Worm (Caenorhabditis elegans) whole organism, L2 larva: Measurements from ENCODE around the gene Y49F6C.2.

Experiments
- C34F6.9 ChIP-seq: fragments of 150-350 bp; optimal IDR thresholded peaks from 2 replicates; lab custom pipeline; 2014; ENCODE audit warnings: missing biosample characterization, missing genetic modification characterization
- R02D3.7 ChIP-seq: fragments of 150-350 bp; optimal IDR thresholded peaks from 2 replicates; lab custom pipeline; 2014; ENCODE audit warnings: missing biosample characterization, missing genetic modification characterization
- Y55F3AM.14 ChIP-seq: fragments of 200-800 bp; sonication (Bioruptor generic); optimal IDR thresholded peaks from 2 replicates; lab custom pipeline; 2018; ENCODE audit warnings: mild to moderate bottlenecking, missing genetic modification characterization, missing compliant biosample characterization
- ZK546.5 ChIP-seq: sonication (generic microtip); optimal IDR thresholded peaks from 2 replicates; lab custom pipeline; 2017; ENCODE audit warnings: missing biosample characterization, missing genetic modification characterization
- aly-2 ChIP-seq: fragments of 150-350 bp; optimal IDR thresholded peaks from 2 replicates; lab custom pipeline; 2014; ENCODE audit warnings: missing biosample characterization, missing genetic modification characterization
- ama-1 ChIP-seq: fragments of 150-350 bp; optimal IDR thresholded peaks from 2 replicates; lab custom pipeline; 2018; ENCODE audit warnings: inconsistent platforms
- blmp-1 ChIP-seq: sonication (generic microtip); optimal IDR thresholded peaks from 2 replicates; lab custom pipeline; 2017; ENCODE audit warnings: missing genetic modification characterization, mild to moderate bottlenecking, missing compliant biosample characterization, antibody characterized with exemption, moderate library complexity; ENCODE audit not compliant: insufficient read depth
- crh-2 ChIP-seq: sonication (generic microtip); optimal IDR thresholded peaks from 2 replicates; lab custom pipeline; 2017; ENCODE audit warnings: missing biosample characterization, missing genetic modification characterization
- egl-27 ChIP-seq: sonication (generic microtip); optimal IDR thresholded peaks from 3 replicates; lab custom pipeline; 2017; ENCODE audit warnings: missing biosample characterization, missing genetic modification reagents, missing genetic modification characterization
- elt-1 ChIP-seq: fragments of 150-350 bp; optimal IDR thresholded peaks from 2 replicates; lab custom pipeline; 2014; ENCODE audit warnings: missing biosample characterization, missing genetic modification characterization
- elt-3 ChIP-seq: sonication (generic microtip); optimal IDR thresholded peaks from 2 replicates; lab custom pipeline; 2017; ENCODE audit warnings: missing biosample characterization, missing genetic modification characterization
- fos-1 ChIP-seq: fragments of 150-350 bp; optimal IDR thresholded peaks from 2 replicates; lab custom pipeline; 2014; ENCODE audit warnings: missing biosample characterization, missing genetic modification characterization
- gmeb-1 ChIP-seq: fragments of 150-350 bp; optimal IDR thresholded peaks from 2 replicates; lab custom pipeline; 2014; ENCODE audit warnings: missing biosample characterization, missing genetic modification characterization
- lin-11 ChIP-seq: fragments of 150-350 bp; sonication (generic microtip); optimal IDR thresholded peaks from 2 replicates; lab custom pipeline; 2014; ENCODE audit warnings: missing biosample characterization, missing genetic modification characterization, inconsistent platforms, mixed read lengths
- lin-13 ChIP-seq: fragments of 150-350 bp; optimal IDR thresholded peaks from 2 replicates; lab custom pipeline; 2014; ENCODE audit warnings: missing biosample characterization, missing genetic modification reagents, missing genetic modification characterization
- lin-39 ChIP-seq: fragments of 150-350 bp; optimal IDR thresholded peaks from 2 replicates; lab custom pipeline; 2014; ENCODE audit warnings: missing biosample characterization, missing genetic modification reagents, missing genetic modification characterization
- lsy-2 ChIP-seq, 2 experiments: fragments of 150-350 bp in 1 of 2; sonication (generic microtip) in 1 of 2; optimal IDR thresholded peaks; 2 replicates each; lab custom pipeline; 2014 to 2017; ENCODE audit warnings: missing biosample characterization in 2 of 2, missing genetic modification characterization in 2 of 2
- mdl-1 ChIP-seq, 2 experiments: fragments of 150-350 bp in 1 of 2; sonication (generic microtip) in 1 of 2; optimal IDR thresholded peaks; 2 replicates each; lab custom pipeline; 2017; ENCODE audit warnings: missing biosample characterization in 2 of 2, missing genetic modification characterization in 2 of 2
- nhr-10 ChIP-seq: sonication (generic microtip); optimal IDR thresholded peaks from 2 replicates; lab custom pipeline; 2017; ENCODE audit warnings: missing biosample characterization, missing genetic modification characterization
- nhr-11 ChIP-seq: fragments of 150-350 bp; optimal IDR thresholded peaks from 2 replicates; lab custom pipeline; 2014; ENCODE audit warnings: missing biosample characterization, missing genetic modification characterization
- nhr-129 ChIP-seq: fragments of 150-350 bp; optimal IDR thresholded peaks from 2 replicates; lab custom pipeline; 2014; ENCODE audit warnings: missing biosample characterization, missing genetic modification characterization
- nhr-21 ChIP-seq: fragments of 150-350 bp; optimal IDR thresholded peaks from 2 replicates; lab custom pipeline; 2014; ENCODE audit warnings: missing biosample characterization, missing genetic modification characterization
- nhr-237 ChIP-seq: fragments of 150-350 bp; optimal IDR thresholded peaks from 2 replicates; lab custom pipeline; 2014; ENCODE audit warnings: missing biosample characterization, missing genetic modification characterization
- nhr-25 ChIP-seq: fragments of 150-350 bp; sonication (generic microtip); optimal IDR thresholded peaks from 3 replicates; lab custom pipeline; 2014; ENCODE audit warnings: missing biosample characterization, missing genetic modification characterization
- nhr-6 ChIP-seq: fragments of 150-350 bp; optimal IDR thresholded peaks from 2 replicates; lab custom pipeline; 2014; ENCODE audit warnings: missing biosample characterization, missing genetic modification characterization
- peb-1 ChIP-seq: fragments of 150-350 bp; optimal IDR thresholded peaks from 2 replicates; lab custom pipeline; 2014; ENCODE audit warnings: missing biosample characterization, missing genetic modification characterization
- sem-4 ChIP-seq: fragments of 150-350 bp; optimal IDR thresholded peaks from 2 replicates; lab custom pipeline; 2014; ENCODE audit warnings: missing biosample characterization, missing genetic modification reagents, missing genetic modification characterization
- skn-1 ChIP-seq: sonication (generic microtip); optimal IDR thresholded peaks from 2 replicates; lab custom pipeline; 2017; ENCODE audit warnings: missing biosample characterization, missing genetic modification characterization
- sma-3 ChIP-seq: sonication (generic microtip); optimal IDR thresholded peaks from 2 replicates; lab custom pipeline; 2016; ENCODE audit warnings: missing genetic modification reagents, missing genetic modification characterization, missing compliant biosample characterization
- sma-9 ChIP-seq, 2 experiments: fragments of 150-350 bp in 1 of 2; sonication (generic microtip) in 1 of 2; optimal IDR thresholded peaks; 2 replicates each; lab custom pipeline; 2014 to 2016; ENCODE audit warnings: missing genetic modification characterization in 2 of 2, mild to moderate bottlenecking in 1 of 2, missing biosample characterization in 1 of 2, missing compliant biosample characterization in 1 of 2, missing genetic modification reagents in 1 of 2, moderate library complexity in 1 of 2
- unc-39 ChIP-seq: fragments of 150-350 bp; optimal IDR thresholded peaks from 2 replicates; lab custom pipeline; 2014; ENCODE audit warnings: missing biosample characterization, missing genetic modification characterization
- unc-55 ChIP-seq: fragments of 150-350 bp; sonication (generic microtip); optimal IDR thresholded peaks from 3 replicates; lab custom pipeline; 2014; ENCODE audit warnings: missing biosample characterization, missing genetic modification reagents, missing genetic modification characterization
- unc-62 ChIP-seq: fragments of 150-350 bp; optimal IDR thresholded peaks from 2 replicates; lab custom pipeline; 2014; ENCODE audit warnings: missing biosample characterization, missing genetic modification reagents, missing genetic modification characterization
- zag-1 ChIP-seq: fragments of 150-350 bp; optimal IDR thresholded peaks from 2 replicates; lab custom pipeline; 2014; ENCODE audit warnings: missing biosample characterization, missing genetic modification characterization
- ztf-11 ChIP-seq: sonication (generic microtip); optimal IDR thresholded peaks from 2 replicates; lab custom pipeline; 2017; ENCODE audit warnings: missing biosample characterization, missing genetic modification characterization

Gene Y49F6C.2

DNA sequence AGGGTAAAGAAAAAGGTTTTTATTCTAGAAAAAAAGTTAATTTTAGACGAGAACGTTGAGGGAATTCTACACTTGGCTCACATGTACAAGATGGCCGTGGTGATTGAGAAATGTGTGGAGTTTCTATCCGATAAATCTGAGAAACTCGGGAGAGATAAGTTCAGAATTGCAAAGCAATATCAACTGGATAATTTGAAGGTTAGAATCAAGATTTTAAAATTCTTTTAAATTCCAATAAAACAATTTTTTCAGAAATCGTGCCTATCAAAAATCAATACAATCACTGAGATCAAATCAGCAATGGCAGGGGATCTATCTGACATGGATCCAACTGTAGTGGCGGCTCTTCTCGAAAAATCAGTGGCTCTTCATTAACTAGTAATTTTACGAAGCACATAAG, at the start of gene Y49F6C.2:
Gene Y49F6C.2 (plus strand): TSS at position 301 of the 400 bp plus-strand sequence.
- TF ChIP-seq nhr-129 (no peak), egl-27 (tag; lab: Kevin White, UChicago) (no peak), unc-62 (GFP tag; lab: Kevin White, UChicago) (no peak), unc-39 (tag; lab: Kevin White, UChicago) (no peak), sem-4 (tag; lab: Kevin White, UChicago) (no peak), ZK546.5 (no peak), Y55F3AM.14 (GFP tag; lab: Kevin White, UChicago) (no peak), blmp-1 (tag; lab: Kevin White, UChicago) (no peak), peb-1 (tag; lab: Kevin White, UChicago) (no peak), elt-1 (no peak), zag-1 (tag; lab: Kevin White, UChicago) (no peak), nhr-21 (no peak)

DNA sequence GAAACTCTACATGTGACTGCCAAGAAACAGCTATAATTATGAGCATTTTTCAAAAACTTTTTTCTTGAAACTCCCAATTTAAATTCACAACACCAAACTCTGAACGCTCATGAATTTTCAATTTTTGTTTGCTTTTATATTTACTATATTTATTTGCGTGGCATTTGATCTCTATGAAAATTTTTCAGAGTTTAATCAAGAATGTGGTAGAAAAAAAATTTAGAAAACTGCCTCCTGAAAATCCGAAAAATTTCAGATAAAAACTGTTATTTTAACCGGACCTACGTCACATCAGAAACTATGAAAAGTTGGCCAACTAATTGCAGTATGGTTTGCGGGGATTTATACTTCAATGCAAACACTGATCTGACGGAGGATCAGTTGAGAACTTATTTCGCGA, 46.3 kb upstream of the Y49F6C.2 start, which contains the start of gene irld-27:
Gene irld-27 (plus strand): TSS at position 301 of the 400 bp plus-strand sequence.
- no peak for TF ChIP-seq elt-3 (tag; lab: Kevin White, UChicago)
- no peak for TF ChIP-seq blmp-1 (tag; lab: Kevin White, UChicago)
- TF ChIP-seq lin-39, result no peak
- TF ChIP-seq crh-2, result no peak
- TF ChIP-seq skn-1 (tag; lab: Kevin White, UChicago), result no peak
- no peak for TF ChIP-seq egl-27 (tag; lab: Kevin White, UChicago)
- no peak for TF ChIP-seq Y55F3AM.14 (GFP tag; lab: Kevin White, UChicago)
- no peak for TF ChIP-seq ZK546.5
- TF ChIP-seq nhr-25 (tag; lab: Kevin White, UChicago), result no peak
- no peak for TF ChIP-seq sma-9 (GFP tag; optimal IDR thresholded peaks at IDR 0.05; lab: Kevin White, UChicago)
- no peak for TF ChIP-seq sma-9 (tag; optimal IDR thresholded peaks at IDR 0.05; lab: Kevin White, UChicago)
- TF ChIP-seq unc-62 (GFP tag; lab: Kevin White, UChicago), result no peak
- no peak for TF ChIP-seq ama-1 (lab: Kevin White, UChicago)
- TF ChIP-seq fos-1 (tag; lab: Kevin White, UChicago), result no peak
- no peak for TF ChIP-seq nhr-21
- TF ChIP-seq ztf-11, result no peak
- no peak for TF ChIP-seq R02D3.7 (tag; lab: Kevin White, UChicago)
- TF ChIP-seq, all 48 proteins: peak for 0

DNA sequence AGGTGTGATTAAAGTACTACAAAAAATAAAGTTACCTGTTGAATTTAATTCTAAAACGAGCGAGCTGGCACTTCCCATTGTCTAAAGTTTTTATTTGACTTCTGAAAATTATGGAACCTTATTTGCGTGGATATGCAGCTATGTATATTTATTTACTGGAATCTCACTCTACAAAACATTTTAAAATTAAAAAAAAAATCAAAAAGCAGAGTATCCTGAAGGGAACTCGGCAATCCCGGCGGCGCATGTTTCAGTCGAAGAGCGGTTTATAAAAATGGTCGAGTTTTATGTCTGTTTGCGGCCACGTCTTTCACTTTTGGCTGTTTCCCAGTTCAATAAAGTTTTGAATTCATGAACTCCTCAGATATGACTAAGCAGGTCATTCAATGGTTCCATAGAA, 41.3 kb upstream of the Y49F6C.2 start, which contains the start of gene F14D2.19:
Gene F14D2.19 (minus strand): TSS at position 101 of the 400 bp plus-strand sequence.
- TF ChIP-seq Y55F3AM.14 (GFP tag; lab: Kevin White, UChicago) (no peak), fos-1 (tag; lab: Kevin White, UChicago) (no peak), lin-13 (GFP tag; lab: Kevin White, UChicago) (no peak), gmeb-1 (tag; lab: Kevin White, UChicago) (no peak), lsy-2 (tag; optimal IDR thresholded peaks at IDR 0.05; lab: Kevin White, UChicago) (no peak), aly-2 (no peak), nhr-129 (no peak), nhr-10 (tag; lab: Kevin White, UChicago) (no peak), sma-3 (GFP tag; lab: Kevin White, UChicago) (no peak), lin-39 (no peak), unc-55 (GFP tag; lab: Kevin White, UChicago) (no peak), sma-9 (GFP tag; optimal IDR thresholded peaks at IDR 0.05; lab: Kevin White, UChicago) (no peak), sma-9 (tag; optimal IDR thresholded peaks at IDR 0.05; lab: Kevin White, UChicago) (no peak), lin-11 (tag; lab: Kevin White, UChicago) (no peak), nhr-237 (no peak), nhr-6 (no peak), elt-1 (no peak), mdl-1 (tag; optimal IDR thresholded peaks at IDR 0.05; lab: Kevin White, UChicago) (no peak), nhr-11 (no peak)

ce11 chrII:3338556-3338955, 39.8 kb upstream of the Y49F6C.2 start, which contains the start of gene F14D2.7:
Gene F14D2.7, minus strand, starts transcription at chrII:3338656.
- TF ChIP-seq unc-55 (GFP tag; lab: Kevin White, UChicago) (no peak), lin-39 (no peak), sma-9 (GFP tag; optimal IDR thresholded peaks at IDR 0.05; lab: Kevin White, UChicago) (no peak), sma-9 (tag; optimal IDR thresholded peaks at IDR 0.05; lab: Kevin White, UChicago) (no peak), blmp-1 (tag; lab: Kevin White, UChicago) (no peak), ZK546.5 (no peak), elt-3 (tag; lab: Kevin White, UChicago) (no peak), C34F6.9 (tag; lab: Kevin White, UChicago) (no peak)
